Fruit fly (Drosophila melanogaster): ENCODE data around the gene Ttc30.
A peak's percentile ranks its signal among the peaks of the same experiment; 100 is the strongest.

The Ttc30 gene

DNA sequence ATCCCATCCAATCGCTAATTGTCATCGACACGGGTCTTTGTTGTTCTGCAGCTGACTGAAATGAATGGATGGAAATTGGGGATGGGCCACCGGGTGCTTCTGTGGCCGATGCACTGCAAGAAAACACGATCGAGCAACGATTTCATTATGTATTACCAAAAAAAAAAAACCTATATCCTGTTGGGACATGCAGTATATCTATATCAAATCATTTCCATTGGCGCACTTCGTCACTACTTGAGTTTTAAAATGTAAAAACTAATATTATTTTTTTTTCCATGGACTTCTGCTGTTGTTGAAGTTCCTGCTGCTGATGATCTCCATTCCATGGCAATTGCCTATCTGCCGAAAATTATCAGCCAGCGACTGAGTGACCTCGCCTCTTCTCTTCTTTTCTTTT, 32.8 kb upstream of the Ttc30 start (continued):
- TF ChIP-seq corto (GFP tag; optimal IDR thresholded peaks at IDR 0.05) (peak; percentile 24), CG8359 (GFP tag; optimal IDR thresholded peaks at IDR 0.05; ENCODE audit: borderline replicate concordance) (no peak), Neu2 (GFP tag; optimal IDR thresholded peaks at IDR 0.05; ENCODE audit: borderline replicate concordance) (no peak), fd102C (GFP tag; optimal IDR thresholded peaks at IDR 0.05) (no peak), Ets65A (GFP tag) (peak; percentile 94), Fer1 (GFP tag; optimal IDR thresholded peaks at IDR 0.05) (no peak), en (GFP tag; optimal IDR thresholded peaks at IDR 0.05) (no peak), CG32767 (GFP tag; IDR thresholded peaks at IDR 0.05) (peak; percentile 38; the same call in 1 of the 2 replicates), caup (GFP tag; optimal IDR thresholded peaks at IDR 0.05; ENCODE audit: severe bottlenecking) (no peak), CG6689 (GFP tag; IDR thresholded peaks at IDR 0.05) (peak; percentile 82), CG5953 (GFP tag; IDR thresholded peaks at IDR 0.05) (peak; percentile 68; the same call in 1 of the 2 replicates), CG10462 (GFP tag; optimal IDR thresholded peaks at IDR 0.05) (no peak), Ada2b (GFP tag; IDR thresholded peaks at IDR 0.05) (peak; percentile 65), Spps (tag; optimal IDR thresholded peaks at IDR 0.05) (no peak), stc (GFP tag; IDR thresholded peaks at IDR 0.05) (peak; percentile 80), CG6272 (GFP tag; IDR thresholded peaks at IDR 0.05) (peak; percentile 51; the same call in 1 of the 2 replicates), knrl (GFP tag; IDR thresholded peaks at IDR 0.05; ENCODE audit: partially characterized antibody) (no peak), CG1603 (tag; optimal IDR thresholded peaks at IDR 0.05) (no peak), stwl (tag; optimal IDR thresholded peaks at IDR 0.05) (no peak), sob (GFP tag; IDR thresholded peaks at IDR 0.05) (peak; percentile 63), CG17802 (tag; optimal IDR thresholded peaks at IDR 0.05) (no peak), sqz (GFP tag; optimal IDR thresholded peaks at IDR 0.05) (no peak), p53 (GFP tag; optimal IDR thresholded peaks at IDR 0.05) (no peak), sim (GFP tag; IDR thresholded peaks at IDR 0.05) (0 out of 2 replicates have a peak, but pooled peaks have one; percentile 56), Sox102F (GFP tag; optimal IDR thresholded peaks at IDR 0.05) (peak; percentile 70), Mad (GFP tag; optimal IDR thresholded peaks at IDR 0.05) (peak; percentile 49), Deaf1 (tag; optimal IDR thresholded peaks at IDR 0.05) (no peak), CG13424 (tag; optimal IDR thresholded peaks at IDR 0.05) (peak; percentile 54), Oaz (GFP tag; IDR thresholded peaks at IDR 0.05) (no peak), CG4360 (GFP tag; IDR thresholded peaks at IDR 0.05) (peak; percentile 45; the same call in 1 of the 2 replicates), Camta (GFP tag; optimal IDR thresholded peaks at IDR 0.05) (peak; percentile 35), CG14014 (GFP tag; IDR thresholded peaks at IDR 0.05) (peak; percentile 29; the same call in 1 of the 2 replicates), ttk (GFP tag; IDR thresholded peaks at IDR 0.05) (peak; percentile 76), Atf-2 (GFP tag; optimal IDR thresholded peaks at IDR 0.05) (no peak), Rfx (GFP tag; IDR thresholded peaks at IDR 0.05) (peak; percentile 48; the same call in 1 of the 2 replicates), CG3847 (GFP tag; IDR thresholded peaks at IDR 0.05) (no peak), CG30431 (GFP tag; optimal IDR thresholded peaks at IDR 0.05) (peak; percentile 33), emc (GFP tag; optimal IDR thresholded peaks at IDR 0.05) (no peak), CG43689 (GFP tag; IDR thresholded peaks at IDR 0.05) (peak; percentile 34; the same call in 1 of the 2 replicates), amos (GFP tag; IDR thresholded peaks at IDR 0.05; ENCODE audit: partially characterized antibody) (no peak), lilli (GFP tag; optimal IDR thresholded peaks at IDR 0.05) (peak; percentile 56), CG12155 (GFP tag; optimal IDR thresholded peaks at IDR 0.05) (no peak), dimm (GFP tag; IDR thresholded peaks at IDR 0.05) (no peak), bigmax (GFP tag; optimal IDR thresholded peaks at IDR 0.05) (no peak), cg (GFP tag; optimal IDR thresholded peaks at IDR 0.05) (no peak), pb (GFP tag; optimal IDR thresholded peaks at IDR 0.05) (no peak), bcd (GFP tag; optimal IDR thresholded peaks at IDR 0.05) (peak; percentile 35), Meics (GFP tag; optimal IDR thresholded peaks at IDR 0.05) (peak; percentile 15), CG2712 (tag; optimal IDR thresholded peaks at IDR 0.05) (peak; percentile 53), CG42726 (GFP tag; IDR thresholded peaks at IDR 0.05; ENCODE audit: partially characterized antibody) (no peak), crc (GFP tag; optimal IDR thresholded peaks at IDR 0.05) (peak; percentile 46)

Data from whole organism, embryonic.